Worm (Caenorhabditis elegans) whole organism, mixed stage, embryonic: ENCODE measurements around the gene clec-172.

Experiments
- bed-3 ChIP-seq: fragments of 200-800 bp; sonication (Bioruptor generic); optimal IDR thresholded peaks from 3 replicates; lab custom pipeline; 2018; ENCODE audit warnings: mild to moderate bottlenecking, missing genetic modification characterization, moderate library complexity, missing compliant biosample characterization
- blmp-1 ChIP-seq: fragments of 150-350 bp; optimal IDR thresholded peaks from 2 replicates; lab custom pipeline; 2014; ENCODE audit warnings: missing biosample characterization, missing genetic modification characterization
- ceh-39 ChIP-seq: fragments of 150-350 bp; optimal IDR thresholded peaks from 2 replicates; lab custom pipeline; 2014; ENCODE audit warnings: missing biosample characterization, missing genetic modification characterization
- ceh-83 ChIP-seq: fragments of 200-800 bp; sonication (Bioruptor generic); optimal IDR thresholded peaks from 2 replicates; lab custom pipeline; 2018; ENCODE audit warnings: mild to moderate bottlenecking, missing genetic modification characterization, missing compliant biosample characterization
- ces-1 ChIP-seq: fragments of 150-350 bp; optimal IDR thresholded peaks from 2 replicates; lab custom pipeline; 2014; ENCODE audit warnings: missing biosample characterization, missing genetic modification reagents, missing genetic modification characterization
- cnd-1 ChIP-seq: fragments of 200-800 bp; sonication (Bioruptor generic); optimal IDR thresholded peaks from 2 replicates; lab custom pipeline; 2018; ENCODE audit warnings: mild to moderate bottlenecking, missing genetic modification characterization, missing compliant biosample characterization
- drap-1 ChIP-seq: fragments of 200-800 bp; sonication (Bioruptor generic); optimal IDR thresholded peaks from 3 replicates; lab custom pipeline; 2018; ENCODE audit warnings: mild to moderate bottlenecking, missing genetic modification characterization, missing compliant biosample characterization
- elt-1 ChIP-seq: sonication (generic microtip); optimal IDR thresholded peaks from 2 replicates; lab custom pipeline; 2017; ENCODE audit warnings: missing genetic modification characterization, mild to moderate bottlenecking, missing compliant biosample characterization, antibody characterized with exemption, moderate library complexity, borderline replicate concordance; ENCODE audit not compliant: insufficient read depth
- elt-3 ChIP-seq: fragments of 150-350 bp; optimal IDR thresholded peaks from 2 replicates; lab custom pipeline; 2014; ENCODE audit warnings: missing biosample characterization, missing genetic modification characterization
- flh-1 ChIP-seq: fragments of 200-800 bp; sonication (Bioruptor generic); optimal IDR thresholded peaks from 2 replicates; lab custom pipeline; 2018; ENCODE audit warnings: mild to moderate bottlenecking, missing genetic modification characterization, moderate library complexity, missing compliant biosample characterization
- ham-2 ChIP-seq: fragments of 200-800 bp; sonication (Bioruptor generic); optimal IDR thresholded peaks from 2 replicates; lab custom pipeline; 2018; ENCODE audit warnings: mild to moderate bottlenecking, missing genetic modification characterization, missing compliant biosample characterization
- hlh-1 ChIP-seq: fragments of 150-350 bp; optimal IDR thresholded peaks from 2 replicates; lab custom pipeline; 2014; ENCODE audit warnings: missing biosample characterization, missing genetic modification reagents, missing genetic modification characterization
- lin-13 ChIP-seq: fragments of 150-350 bp; optimal IDR thresholded peaks from 2 replicates; lab custom pipeline; 2014; ENCODE audit warnings: missing biosample characterization, missing genetic modification characterization
- lin-32 ChIP-seq: fragments of 200-800 bp; sonication (Bioruptor generic); optimal IDR thresholded peaks from 2 replicates; lab custom pipeline; 2018; ENCODE audit warnings: mild to moderate bottlenecking, missing genetic modification characterization, missing compliant biosample characterization
- lsy-2 ChIP-seq: fragments of 150-350 bp; optimal IDR thresholded peaks from 2 replicates; lab custom pipeline; 2014; ENCODE audit warnings: missing biosample characterization, missing genetic modification characterization
- mab-5 ChIP-seq: fragments of 150-350 bp; optimal IDR thresholded peaks from 2 replicates; lab custom pipeline; 2014; ENCODE audit warnings: missing biosample characterization, missing genetic modification characterization
- mep-1 ChIP-seq: fragments of 150-350 bp; optimal IDR thresholded peaks from 2 replicates; lab custom pipeline; 2017; ENCODE audit warnings: missing biosample characterization, missing genetic modification reagents, missing genetic modification characterization, inconsistent platforms
- mls-2 ChIP-seq: sonication (generic microtip); optimal IDR thresholded peaks from 2 replicates; lab custom pipeline; 2016; ENCODE audit warnings: mild to moderate bottlenecking, missing genetic modification characterization, moderate library complexity, missing compliant biosample characterization
- nhr-12 ChIP-seq: fragments of 150-350 bp; optimal IDR thresholded peaks from 2 replicates; lab custom pipeline; 2014; ENCODE audit warnings: missing biosample characterization, missing genetic modification characterization
- nhr-2 ChIP-seq: fragments of 150-350 bp; optimal IDR thresholded peaks from 2 replicates; lab custom pipeline; 2014; ENCODE audit warnings: missing biosample characterization, missing genetic modification characterization
- nhr-237 ChIP-seq: fragments of 150-350 bp; optimal IDR thresholded peaks from 2 replicates; lab custom pipeline; 2014; ENCODE audit warnings: missing biosample characterization, missing genetic modification characterization
- nhr-76 ChIP-seq: sonication (generic microtip); optimal IDR thresholded peaks from 2 replicates; lab custom pipeline; 2017; ENCODE audit warnings: missing biosample characterization, missing genetic modification characterization
- pha-4 ChIP-seq: fragments of 150-350 bp; optimal IDR thresholded peaks from 2 replicates; lab custom pipeline; 2018; ENCODE audit warnings: missing biosample characterization, missing genetic modification reagents, missing genetic modification characterization
- sem-2 ChIP-seq: fragments of 200-800 bp; sonication (Bioruptor generic); optimal IDR thresholded peaks from 2 replicates; lab custom pipeline; 2018; ENCODE audit warnings: mild to moderate bottlenecking, missing genetic modification characterization, missing compliant biosample characterization
- snpc-4 ChIP-seq: fragments of 150-350 bp; optimal IDR thresholded peaks from 2 replicates; lab custom pipeline; 2014; ENCODE audit warnings: missing biosample characterization, missing genetic modification characterization
- sptf-1 ChIP-seq: sonication (generic microtip); optimal IDR thresholded peaks from 2 replicates; lab custom pipeline; 2017; ENCODE audit warnings: mild to moderate bottlenecking, missing genetic modification characterization, moderate library complexity, missing compliant biosample characterization
- tbx-8 ChIP-seq: fragments of 200-800 bp; sonication (Bioruptor generic); optimal IDR thresholded peaks from 2 replicates; lab custom pipeline; 2018; ENCODE audit warnings: mild to moderate bottlenecking, missing genetic modification characterization, moderate library complexity, missing compliant biosample characterization
- unc-120 ChIP-seq: sonication (generic microtip); optimal IDR thresholded peaks from 2 replicates; lab custom pipeline; 2017; ENCODE audit warnings: missing genetic modification characterization, missing compliant biosample characterization; ENCODE audit not compliant: poor library complexity, severe bottlenecking
- unc-39 ChIP-seq: fragments of 150-350 bp; optimal IDR thresholded peaks from 2 replicates; lab custom pipeline; 2014; ENCODE audit warnings: missing biosample characterization, missing genetic modification characterization
- unc-62 ChIP-seq: fragments of 150-350 bp; optimal IDR thresholded peaks from 2 replicates; lab custom pipeline; 2014; ENCODE audit warnings: missing biosample characterization, missing genetic modification reagents, missing genetic modification characterization
- zip-8 ChIP-seq: fragments of 150-350 bp; optimal IDR thresholded peaks from 2 replicates; lab custom pipeline; 2014; ENCODE audit warnings: missing biosample characterization, missing genetic modification characterization
- ztf-11 ChIP-seq: fragments of 150-350 bp; optimal IDR thresholded peaks from 2 replicates; lab custom pipeline; 2014; ENCODE audit warnings: missing biosample characterization, missing genetic modification characterization

The clec-172 gene

DNA sequence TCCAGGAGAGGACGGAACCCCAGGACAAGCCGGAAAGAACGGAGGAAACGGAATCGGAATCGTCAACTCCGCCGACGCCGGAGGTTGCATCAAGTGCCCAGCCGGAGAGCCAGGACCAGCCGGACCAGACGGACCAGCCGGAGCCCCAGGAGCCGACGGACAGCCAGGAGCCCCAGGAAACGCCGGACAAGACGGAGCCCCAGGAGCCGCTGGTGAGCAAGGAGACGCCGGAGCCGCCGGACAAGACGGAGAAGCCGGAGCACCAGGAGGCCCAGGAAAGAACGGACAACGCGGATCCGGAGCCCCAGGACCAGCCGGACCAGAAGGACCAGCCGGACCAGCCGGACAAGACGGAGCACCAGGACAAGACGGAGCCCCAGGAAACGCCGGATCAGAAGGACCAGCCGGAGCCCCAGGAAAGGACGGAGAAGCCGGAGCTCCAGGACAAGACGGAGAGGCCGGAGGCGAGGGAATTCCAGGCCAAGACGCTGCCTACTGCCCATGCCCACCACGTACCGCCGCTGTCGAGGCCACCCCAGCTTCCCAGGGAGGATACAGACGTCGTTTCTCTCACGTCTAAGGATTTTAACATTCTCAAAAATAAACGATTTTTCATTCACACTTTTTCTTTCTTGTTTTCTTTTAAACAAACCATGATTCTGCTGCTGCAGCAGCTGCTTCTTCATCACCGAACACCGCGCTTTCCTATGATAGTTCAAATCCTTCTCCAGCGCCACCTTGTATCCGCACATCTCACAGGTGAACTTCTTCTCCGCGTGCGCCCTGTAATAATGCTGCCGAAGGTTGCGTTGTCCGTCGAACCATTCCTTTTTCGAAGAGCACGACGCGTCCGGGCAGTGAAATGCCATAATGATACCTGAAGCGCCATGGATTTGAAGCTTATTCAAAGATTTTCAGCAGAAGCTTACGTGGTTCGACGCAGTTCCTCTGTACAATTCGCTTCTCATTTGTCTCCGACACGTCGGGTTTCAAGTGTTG lies 33.0 kb upstream of the clec-172 start:
- TF ChIP-seq bed-3 (no peak), mep-1 (tag; lab: Kevin White, UChicago) (no peak), sem-2 (GFP tag; lab: Kevin White, UChicago) (no peak), zip-8 (tag; lab: Kevin White, UChicago) (no peak), snpc-4 (no peak), nhr-237 (no peak), elt-1 (tag; lab: Kevin White, UChicago) (no peak), nhr-76 (tag; lab: Kevin White, UChicago) (no peak), ztf-11 (no peak), elt-3 (tag; lab: Kevin White, UChicago) (no peak), unc-39 (tag; lab: Kevin White, UChicago) (no peak), ceh-39 (tag; lab: Kevin White, UChicago) (no peak), drap-1 (GFP tag; lab: Kevin White, UChicago) (no peak), lin-32 (GFP tag; lab: Kevin White, UChicago) (no peak), mls-2 (tag; lab: Kevin White, UChicago) (no peak), nhr-12 (tag; lab: Kevin White, UChicago) (no peak), lin-13 (tag; lab: Kevin White, UChicago) (no peak), lsy-2 (no peak), cnd-1 (tag; lab: Kevin White, UChicago) (no peak)

ce11 chrIV:1548457-1548861 lies 32.0 kb upstream of the clec-172 start, which contains the start of gene col-107:
Gene col-107 (plus strand): TSS chrIV:1548721.
- no peak for TF ChIP-seq nhr-237
- no peak for TF ChIP-seq flh-1
- TF ChIP-seq elt-1 (tag; lab: Kevin White, UChicago) = peak; percentile 88
- TF ChIP-seq ham-2 (GFP tag; lab: Kevin White, UChicago) = peak; percentile 50
- no peak for TF ChIP-seq mep-1 (tag; lab: Kevin White, UChicago)

ce11 chrIV:1547129-1547528 lies 30.7 kb upstream of the clec-172 start:
- TF ChIP-seq cnd-1 (tag; lab: Kevin White, UChicago) = no peak
- no peak for TF ChIP-seq unc-39 (tag; lab: Kevin White, UChicago)
- no peak for TF ChIP-seq lin-32 (GFP tag; lab: Kevin White, UChicago)
- TF ChIP-seq tbx-8 = no peak
- no peak for TF ChIP-seq nhr-76 (tag; lab: Kevin White, UChicago)
- TF ChIP-seq flh-1 = no peak
- no peak for TF ChIP-seq ces-1 (GFP tag; lab: Kevin White, UChicago)
- TF ChIP-seq nhr-2 = no peak
- TF ChIP-seq unc-62 = no peak
- TF ChIP-seq zip-8 (tag; lab: Kevin White, UChicago) = no peak
- no peak for TF ChIP-seq ham-2 (GFP tag; lab: Kevin White, UChicago)
- no peak for TF ChIP-seq ztf-11

- TF ChIP-seq elt-3 (tag; lab: Kevin White, UChicago) = no peak
- TF ChIP-seq, all 35 proteins: peak for 0
These were observed 19.9 kb upstream of the clec-172 start, which contains the start of gene K03H6.5 for ce11 chrIV:1536316-1536715. Gene K03H6.5 (minus strand): TSS chrIV:1536416.

DNA sequence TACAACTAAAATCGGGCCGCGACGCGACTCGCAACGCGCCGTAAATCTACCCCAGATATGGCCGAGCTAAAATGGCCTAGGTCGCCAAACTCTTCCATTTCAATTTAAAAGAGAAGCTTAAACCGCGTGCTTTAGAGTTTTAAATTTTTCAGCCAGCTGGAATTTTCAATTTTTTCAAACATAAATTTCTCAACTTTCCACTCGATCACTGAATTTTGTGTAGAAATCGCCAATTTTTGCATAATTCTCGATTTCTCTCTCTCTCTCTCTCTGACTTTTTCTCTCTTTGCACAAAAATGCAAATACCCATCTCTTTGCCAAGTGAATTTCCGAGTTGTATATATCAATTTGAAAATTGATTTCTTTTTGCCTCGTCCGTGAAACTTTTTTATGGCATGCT lies 7.0 kb upstream of the clec-172 start, which contains the start of gene K03H6.1:
Gene K03H6.1 (plus strand): TSS at position 301 of the 400 bp plus-strand sequence.
- no peak for TF ChIP-seq nhr-2
- TF ChIP-seq pha-4 (tag; lab: Kevin White, UChicago) = no peak
- no peak for TF ChIP-seq blmp-1 (tag; lab: Kevin White, UChicago)
- no peak for TF ChIP-seq unc-120 (tag; lab: Kevin White, UChicago)
- TF ChIP-seq sptf-1 = no peak
- TF ChIP-seq ces-1 (GFP tag; lab: Kevin White, UChicago) = no peak
- TF ChIP-seq mab-5 (tag; lab: Kevin White, UChicago) = no peak
- no peak for TF ChIP-seq hlh-1 (tag; lab: Kevin White, UChicago)
- no peak for TF ChIP-seq ceh-83 (GFP tag; lab: Kevin White, UChicago)
- no peak for TF ChIP-seq nhr-76 (tag; lab: Kevin White, UChicago)
